Worm (Caenorhabditis elegans) whole organism, early embryonic: ENCODE results near the gene mpz-3.

Experiments
- B0310.2 ChIP-seq: sonication (generic microtip); optimal IDR thresholded peaks from 2 replicates; lab custom pipeline; 2016; ENCODE audit warnings: mild to moderate bottlenecking, missing genetic modification characterization, missing compliant biosample characterization
- aly-1 ChIP-seq: sonication (generic microtip); optimal IDR thresholded peaks from 2 replicates; lab custom pipeline; 2016; ENCODE audit warnings: missing genetic modification characterization, missing compliant biosample characterization
- ama-1 ChIP-seq: fragments of 150-350 bp; optimal IDR thresholded peaks from 2 replicates; lab custom pipeline; 2014
- ets-7 ChIP-seq: sonication (generic microtip); optimal IDR thresholded peaks from 2 replicates; lab custom pipeline; 2016; ENCODE audit warnings: missing genotype, missing genetic modification characterization, missing compliant biosample characterization
- hnd-1 ChIP-seq: sonication (generic microtip); optimal IDR thresholded peaks from 2 replicates; lab custom pipeline; 2016; ENCODE audit warnings: missing genetic modification characterization, missing compliant biosample characterization
- scrt-1 ChIP-seq: fragments of 200-800 bp; sonication (Bioruptor generic); IDR thresholded peaks from 2 replicates; pipeline ENCODE4 v1.3.6; 2022; ENCODE audit warnings: missing genetic modification characterization, missing compliant biosample characterization
- tbx-11 ChIP-seq: fragments of 200-800 bp; sonication (Bioruptor generic); IDR thresholded peaks from 2 replicates; pipeline ENCODE4 v1.3.6; 2022; ENCODE audit warnings: missing genetic modification characterization, missing compliant biosample characterization
- tbx-37 ChIP-seq: fragments of 200-800 bp; sonication (Bioruptor generic); conservative IDR thresholded peaks from 2 replicates; pipeline ENCODE4 v1.3.6; 2022; ENCODE audit warnings: missing genetic modification reagents, missing genetic modification characterization, missing compliant biosample characterization
- tra-4 ChIP-seq: sonication (generic microtip); optimal IDR thresholded peaks from 2 replicates; lab custom pipeline; 2017; ENCODE audit warnings: missing genetic modification characterization, missing compliant biosample characterization

DNA sequence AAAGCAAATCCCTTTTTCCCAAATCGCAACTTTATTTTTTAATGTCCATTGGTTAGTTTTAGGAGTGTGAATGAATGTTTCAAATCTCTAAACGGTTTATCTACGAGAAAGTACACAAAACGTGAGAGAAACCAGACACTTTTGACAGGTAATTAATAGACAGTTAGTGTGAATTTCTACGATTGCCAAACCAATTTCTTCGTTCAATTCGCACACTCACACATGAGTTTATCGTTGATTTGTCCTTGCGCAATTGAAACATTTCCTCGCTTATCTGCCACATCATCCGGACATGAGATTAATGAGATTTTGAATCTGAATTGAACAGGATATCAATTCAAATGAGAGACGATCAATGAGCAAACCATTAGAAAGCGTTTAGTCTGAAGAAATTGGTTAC lies 45.1 kb upstream of the mpz-3 start:
- TF ChIP-seq ama-1 (lab: Kevin White, UChicago) = no peak
- no peak for TF ChIP-seq ets-7 (tag; lab: Kevin White, UChicago)
- TF ChIP-seq B0310.2 (tag; lab: Kevin White, UChicago) = no peak
- no peak for TF ChIP-seq hnd-1 (tag; lab: Kevin White, UChicago)
- TF ChIP-seq aly-1 (tag; lab: Kevin White, UChicago) = no peak
- TF ChIP-seq tbx-37 (GFP tag; lab: Robert Waterston, UW) = no peak
- TF ChIP-seq scrt-1 (GFP tag; lab: Robert Waterston, UW) = no peak
- TF ChIP-seq tra-4 (tag; lab: Kevin White, UChicago) = no peak
- no peak for TF ChIP-seq tbx-11 (GFP tag; lab: Robert Waterston, UW)
